Fruit fly (Drosophila melanogaster) whole organism, pupa: ENCODE data around the gene CG14210.

Experiments used
- CG10348 ChIP-seq: fragments of 200-800 bp; sonication (Bioruptor generic); IDR thresholded peaks from 2 replicates; pipeline ENCODE4 v1.3.6; 2022; ENCODE audit warnings: missing biosample characterization, missing genetic modification characterization
- CG12605 ChIP-seq: fragments of 200-800 bp; sonication (Bioruptor generic); IDR thresholded peaks from 2 replicates; pipeline ENCODE4 v1.3.6; 2022; ENCODE audit warnings: missing biosample characterization, missing genetic modification characterization

DNA sequence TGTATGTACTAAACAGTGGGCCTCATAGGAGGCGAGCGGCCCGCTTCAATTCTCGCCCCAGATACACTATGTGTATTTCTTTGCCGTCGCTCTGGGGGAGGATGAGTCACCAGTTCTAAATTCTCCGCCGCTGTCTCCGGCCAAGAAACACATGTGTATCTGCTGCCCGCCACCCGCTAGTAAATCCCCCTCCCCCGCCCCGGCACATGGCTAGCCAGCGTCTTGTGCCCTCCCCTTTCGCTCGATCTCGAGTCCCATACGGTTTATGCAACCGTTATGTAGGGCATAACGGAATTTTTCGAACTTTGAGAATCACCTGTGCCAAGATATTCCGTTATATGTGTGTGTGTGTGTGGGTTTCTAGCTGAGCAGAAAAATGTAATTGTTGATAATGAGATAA is 10.1 kb upstream of the CG14210 start:
- TF ChIP-seq CG10348 (GFP tag; lab: Robert Waterston, UW) (no peak), CG12605 (GFP tag; lab: Robert Waterston, UW) (no peak)
